Fruit fly (Drosophila melanogaster) whole organism, wandering third instar larva: Measurements from ENCODE around the gene Ets97D.

Source experiments
- Abd-B ChIP-seq: fragments of >200 bp; optimal IDR thresholded peaks from 2 replicates; lab custom pipeline; 2017; ENCODE audit warnings: missing biosample characterization, missing genetic modification characterization
- CG32264 ChIP-seq: fragments of 200-800 bp; sonication (Bioruptor generic); optimal IDR thresholded peaks from 2 replicates; lab custom pipeline; 2016; ENCODE audit warnings: missing biosample characterization, missing genetic modification characterization
- CG9705 ChIP-seq: fragments of 200-800 bp; sonication (Bioruptor generic); optimal IDR thresholded peaks from 2 replicates; lab custom pipeline; 2018; ENCODE audit warnings: missing biosample characterization, mild to moderate bottlenecking, missing genetic modification characterization
- CrebA ChIP-seq: fragments of 200-800 bp; sonication (Bioruptor generic); optimal IDR thresholded peaks from 2 replicates; lab custom pipeline; 2016; ENCODE audit warnings: missing biosample characterization, mild to moderate bottlenecking, missing genetic modification characterization, borderline replicate concordance
- Dfd ChIP-seq: fragments of >200 bp; optimal IDR thresholded peaks from 2 replicates; lab custom pipeline; 2017; ENCODE audit warnings: missing biosample characterization, missing genetic modification characterization
- Dif ChIP-seq: fragments of 200-275, 200-300 bp; sonication (Bioruptor generic); optimal IDR thresholded peaks from 2 replicates; lab custom pipeline; 2018; ENCODE audit warnings: missing biosample characterization, missing genetic modification characterization; ENCODE audit not compliant: partially characterized antibody
- GATAd ChIP-seq: sonication (Bioruptor generic); optimal IDR thresholded peaks from 2 replicates; lab custom pipeline; 2016; ENCODE audit warnings: missing biosample characterization, missing genetic modification characterization
- HLH106 ChIP-seq: fragments of 200-800 bp; optimal IDR thresholded peaks from 3 replicates; lab custom pipeline; 2019; ENCODE audit warnings: missing biosample characterization, mild to moderate bottlenecking, missing genetic modification characterization, moderate library complexity
- Hnf4 ChIP-seq: fragments of 200-800 bp; sonication (Bioruptor generic); optimal IDR thresholded peaks from 2 replicates; lab custom pipeline; 2016; ENCODE audit warnings: missing biosample characterization, mild to moderate bottlenecking, missing genetic modification characterization
- Hr78 ChIP-seq: fragments of >200 bp; optimal IDR thresholded peaks from 2 replicates; lab custom pipeline; 2017; ENCODE audit warnings: missing biosample characterization, missing genetic modification characterization
- Hr83 ChIP-seq: fragments of 200-300 bp; sonication (Bioruptor generic); optimal IDR thresholded peaks from 2 replicates; lab custom pipeline; 2016; ENCODE audit warnings: missing biosample characterization, mild to moderate bottlenecking, missing genetic modification characterization, moderate library complexity; ENCODE audit not compliant: poor library complexity, severe bottlenecking
- Jra ChIP-seq: sonication (Bioruptor generic); optimal IDR thresholded peaks from 2 replicates; lab custom pipeline; 2016; ENCODE audit warnings: missing biosample characterization, missing genetic modification characterization
- Mio ChIP-seq: sonication (Bioruptor generic); optimal IDR thresholded peaks from 2 replicates; lab custom pipeline; 2016; ENCODE audit warnings: missing biosample characterization, missing genetic modification characterization
- Myc ChIP-seq: fragments of >200 bp; optimal IDR thresholded peaks from 2 replicates; lab custom pipeline; 2017
- N ChIP-seq: fragments of >200 bp; optimal IDR thresholded peaks from 2 replicates; lab custom pipeline; 2018; ENCODE audit warnings: missing biosample characterization, missing external identifiers, missing genetic modification characterization
- OdsH ChIP-seq: fragments of 200-800 bp; sonication (Bioruptor generic); optimal IDR thresholded peaks from 2 replicates; lab custom pipeline; 2016; ENCODE audit warnings: missing biosample characterization, mild to moderate bottlenecking, missing genetic modification characterization
- Rel ChIP-seq, 2 experiments: fragments of 200-800 bp; sonication (Bioruptor generic) in 1 of 2; optimal IDR thresholded peaks; 2 replicates in 1 of 2; 3 replicates in 1 of 2; lab custom pipeline; 2016 to 2019; ENCODE audit warnings: mild to moderate bottlenecking in 2 of 2, missing biosample characterization in 2 of 2, missing genetic modification characterization in 2 of 2, moderate library complexity in 1 of 2
- Sp1 ChIP-seq: fragments of 200-800 bp; sonication (Bioruptor generic); optimal IDR thresholded peaks from 3 replicates; lab custom pipeline; 2019; ENCODE audit warnings: missing biosample characterization, mild to moderate bottlenecking, missing genetic modification characterization, moderate library complexity
- Vsx2 ChIP-seq: fragments of 200-300, 225-300 bp; sonication (Bioruptor generic); optimal IDR thresholded peaks from 2 replicates; lab custom pipeline; 2018; ENCODE audit warnings: missing biosample characterization, missing genetic modification characterization; ENCODE audit not compliant: partially characterized antibody
- br ChIP-seq: fragments of 200-800 bp; sonication (Bioruptor generic); optimal IDR thresholded peaks from 2 replicates; lab custom pipeline; 2016; ENCODE audit warnings: missing biosample characterization, missing genetic modification characterization
- brk ChIP-seq: fragments of 200-800 bp; sonication (Bioruptor generic); optimal IDR thresholded peaks from 2 replicates; lab custom pipeline; 2016; ENCODE audit warnings: missing biosample characterization, mild to moderate bottlenecking, missing genetic modification characterization
- dl ChIP-seq, 2 experiments: fragments of 175-275, 200-275 bp in 1 of 2; fragments of 200-275 bp in 1 of 2; sonication (Bioruptor generic); optimal IDR thresholded peaks; lab custom pipeline; 2018; ENCODE audit warnings: mild to moderate bottlenecking in 2 of 2, missing biosample characterization in 2 of 2, missing genetic modification characterization in 2 of 2, moderate library complexity in 2 of 2; ENCODE audit not compliant: partially characterized antibody in 2 of 2, insufficient read depth in 1 of 2
- dmrt93B ChIP-seq: fragments of 200-800 bp; sonication (Bioruptor generic); optimal IDR thresholded peaks from 2 replicates; lab custom pipeline; 2018; ENCODE audit warnings: missing biosample characterization, mild to moderate bottlenecking, missing genetic modification characterization
- dsf ChIP-seq: sonication (Bioruptor generic); optimal IDR thresholded peaks from 2 replicates; lab custom pipeline; 2016; ENCODE audit warnings: missing biosample characterization, missing genetic modification characterization, borderline replicate concordance
- ey ChIP-seq: fragments of 200-800 bp; sonication (Bioruptor generic); optimal IDR thresholded peaks from 2 replicates; lab custom pipeline; 2016; ENCODE audit warnings: missing biosample characterization, missing genetic modification characterization
- foxo ChIP-seq, 2 experiments: fragments of 200-800 bp; sonication (Bioruptor generic); optimal IDR thresholded peaks; 2 replicates in 1 of 2; 3 replicates in 1 of 2; lab custom pipeline; 2016 to 2017; ENCODE audit warnings: missing biosample characterization in 2 of 2, missing genetic modification characterization in 2 of 2
- fru ChIP-seq: fragments of 200-800 bp; sonication (Bioruptor generic); optimal IDR thresholded peaks from 3 replicates; lab custom pipeline; 2016; ENCODE audit warnings: missing biosample characterization, mild to moderate bottlenecking, missing genetic modification characterization
- h ChIP-seq: fragments of 200-800 bp; sonication (Bioruptor generic); optimal IDR thresholded peaks from 3 replicates; lab custom pipeline; 2016; ENCODE audit warnings: missing biosample characterization, mild to moderate bottlenecking, missing genetic modification characterization
- jim ChIP-seq: fragments of 175-275, 200-325 bp; sonication (Bioruptor generic); optimal IDR thresholded peaks from 2 replicates; lab custom pipeline; 2016; ENCODE audit warnings: missing biosample characterization, mild to moderate bottlenecking, missing genetic modification characterization
- lola ChIP-seq: fragments of >200 bp; optimal IDR thresholded peaks from 2 replicates; lab custom pipeline; 2017; ENCODE audit warnings: missing biosample characterization, missing genetic modification characterization
- pan ChIP-seq: fragments of >200 bp; optimal IDR thresholded peaks from 2 replicates; lab custom pipeline; 2017
- psq ChIP-seq: fragments of 200-800 bp; sonication (Bioruptor generic); optimal IDR thresholded peaks from 3 replicates; lab custom pipeline; 2017; ENCODE audit warnings: missing biosample characterization, mild to moderate bottlenecking, missing genetic modification characterization, moderate library complexity
- rgr ChIP-seq: fragments of 200-800 bp; sonication (Bioruptor generic); optimal IDR thresholded peaks from 3 replicates; lab custom pipeline; 2016; ENCODE audit warnings: missing biosample characterization, mild to moderate bottlenecking, missing genetic modification characterization
- sage ChIP-seq: fragments of 200-800 bp; sonication (Bioruptor generic); optimal IDR thresholded peaks from 2 replicates; lab custom pipeline; 2016; ENCODE audit warnings: missing biosample characterization, mild to moderate bottlenecking, missing genetic modification characterization
- sv ChIP-seq: fragments of 200-800 bp; sonication (Bioruptor generic); optimal IDR thresholded peaks from 3 replicates; lab custom pipeline; 2016; ENCODE audit warnings: missing biosample characterization, missing genetic modification characterization
- tai ChIP-seq: sonication (Bioruptor generic); optimal IDR thresholded peaks from 2 replicates; lab custom pipeline; 2016; ENCODE audit warnings: missing biosample characterization, missing genetic modification characterization
- usp ChIP-seq: fragments of >200 bp; optimal IDR thresholded peaks from 2 replicates; lab custom pipeline; 2017; ENCODE audit warnings: missing biosample characterization, missing genetic modification characterization
- woc ChIP-seq: sonication (Bioruptor generic); optimal IDR thresholded peaks from 2 replicates; lab custom pipeline; 2016; ENCODE audit warnings: missing biosample characterization, mild to moderate bottlenecking, missing genetic modification characterization

Ets97D gene

DNA sequence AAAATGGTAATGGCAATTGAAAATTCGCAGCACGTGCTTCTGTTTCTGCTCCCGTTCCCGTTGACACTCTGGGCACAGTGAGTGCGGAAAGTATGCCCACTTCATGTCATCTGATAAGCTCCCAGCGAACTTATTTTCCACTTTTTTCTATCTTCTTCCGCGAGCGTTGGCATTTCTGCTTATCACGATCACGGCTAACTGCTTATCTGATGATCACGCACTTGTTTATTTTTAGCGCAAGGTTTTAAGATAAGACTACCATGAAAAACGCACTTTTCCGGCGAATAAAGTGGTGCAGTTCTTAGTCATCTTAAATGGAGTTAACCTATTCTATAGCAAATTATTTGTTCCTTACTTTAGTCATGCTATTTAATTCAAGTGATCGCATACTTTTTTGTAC, 24.7 kb upstream of the Ets97D start:
- TF ChIP-seq dmrt93B (peak; percentile 14), dl (GFP tag; optimal IDR thresholded peaks at IDR 0.05; lab: Kevin White, UChicago; ENCODE audit: insufficient read depth in 1 of 2, partially characterized antibody in 2 of 2) (no peak), usp (no peak), ey (GFP tag; lab: Kevin White, UChicago) (peak; percentile 40), HLH106 (tag; lab: Kevin White, UChicago) (peak; percentile 24)

dm6 chr3R:26936501-26936900, 23.8 kb upstream of the Ets97D start:
- TF ChIP-seq HLH106 (tag; lab: Kevin White, UChicago) (no peak), rgr (GFP tag; lab: Kevin White, UChicago) (no peak), Rel (GFP tag; optimal IDR thresholded peaks at IDR 0.05; lab: Kevin White, UChicago) (no peak), Rel (tag; optimal IDR thresholded peaks at IDR 0.05; lab: Kevin White, UChicago) (no peak), dsf (no peak), Dif (GFP tag; lab: Kevin White, UChicago) (no peak)

- TF ChIP-seq ey (GFP tag; lab: Kevin White, UChicago), result no peak
- TF ChIP-seq foxo (GFP tag; optimal IDR thresholded peaks at IDR 0.05; lab: Kevin White, UChicago), result no peak
- TF ChIP-seq, all 38 proteins: peak for 0
Measured at dm6 chr3R:26935400-26935799, 22.7 kb upstream of the Ets97D start.

DNA sequence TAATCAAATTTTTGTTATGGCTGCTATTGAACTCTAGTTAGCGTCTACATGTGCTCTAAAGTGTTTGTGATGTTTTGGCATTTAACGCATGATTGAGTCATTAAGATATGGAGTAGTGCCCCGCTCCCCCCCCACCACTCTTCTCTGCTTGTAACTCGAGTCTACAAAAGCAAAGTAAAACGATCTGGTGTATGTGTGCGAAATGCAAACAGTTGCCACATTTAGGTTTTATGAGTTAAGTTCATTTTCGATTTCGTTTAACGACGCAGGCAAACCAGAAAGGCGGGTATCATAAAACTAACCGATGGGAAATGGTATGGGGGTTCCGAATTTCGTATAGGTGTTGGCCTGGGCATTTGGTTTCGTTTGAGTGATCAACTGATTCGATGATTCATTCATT, 21.8 kb upstream of the Ets97D start:
- TF ChIP-seq ey (GFP tag; lab: Kevin White, UChicago) (no peak), Vsx2 (GFP tag; lab: Kevin White, UChicago) (no peak), Rel (GFP tag; optimal IDR thresholded peaks at IDR 0.05; lab: Kevin White, UChicago) (no peak), Rel (tag; optimal IDR thresholded peaks at IDR 0.05; lab: Kevin White, UChicago) (no peak)

DNA sequence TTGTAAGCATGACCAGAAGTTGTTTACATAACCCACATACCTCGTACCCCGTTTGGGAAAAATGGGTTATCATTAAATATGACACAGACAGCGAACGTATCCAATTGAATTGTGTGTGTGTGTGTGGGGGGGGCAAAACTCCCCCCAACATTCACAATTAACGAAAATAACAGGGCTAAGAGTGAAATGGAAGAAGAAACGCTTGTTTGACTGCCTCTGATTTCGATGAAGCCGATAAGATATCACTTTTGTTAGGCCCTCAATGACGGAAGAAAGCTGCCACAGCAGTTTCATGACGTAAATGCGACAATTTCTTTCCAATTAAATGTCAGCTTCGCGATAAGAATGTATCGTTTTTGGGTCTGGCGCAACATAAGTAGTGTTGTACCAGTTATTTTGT, 21.2 kb upstream of the Ets97D start:
- TF ChIP-seq pan (lab: Kevin White, UChicago), result no peak
- no peak for TF ChIP-seq sage (GFP tag; lab: Kevin White, UChicago)

DNA sequence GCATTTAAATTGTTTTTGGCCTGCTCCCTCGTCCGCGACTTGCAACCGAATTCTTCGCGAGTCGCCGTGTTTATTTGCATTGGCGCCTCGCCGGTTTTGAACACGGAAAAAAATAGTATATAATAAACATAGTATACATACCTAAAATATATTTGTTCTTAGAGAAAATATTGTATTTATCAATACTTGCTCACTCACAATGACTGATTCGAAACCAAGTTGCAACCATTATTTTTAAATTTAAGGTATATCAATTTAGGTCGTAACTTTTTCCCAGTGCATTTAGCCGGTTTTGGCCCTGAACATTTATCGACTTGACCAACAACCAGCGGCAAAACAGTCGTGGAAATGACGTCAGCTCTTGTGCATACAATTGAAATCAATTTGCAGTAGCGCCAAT, 15.7 kb upstream of the Ets97D start:
- TF ChIP-seq CG9705 (GFP tag; lab: Kevin White, UChicago), result peak; percentile 77
- peak; percentile 95 for TF ChIP-seq rgr (GFP tag; lab: Kevin White, UChicago)
- TF ChIP-seq HLH106 (tag; lab: Kevin White, UChicago), result peak; percentile 82
- TF ChIP-seq Mio (GFP tag; lab: Kevin White, UChicago), result no peak
- TF ChIP-seq CG32264 (GFP tag; lab: Kevin White, UChicago), result peak; percentile 56
- peak; percentile 79 for TF ChIP-seq tai (GFP tag; lab: Kevin White, UChicago)
- peak; percentile 86 for TF ChIP-seq h (GFP tag; lab: Kevin White, UChicago)
- no peak for TF ChIP-seq Dif (GFP tag; lab: Kevin White, UChicago)
- TF ChIP-seq Sp1 (GFP tag; lab: Kevin White, UChicago), result peak; percentile 96
- peak; percentile 94 for TF ChIP-seq OdsH
- TF ChIP-seq br (GFP tag; lab: Kevin White, UChicago), result peak; percentile 81
- no peak for TF ChIP-seq jim (GFP tag; lab: Kevin White, UChicago)
- peak; percentile 74 for TF ChIP-seq Rel (GFP tag; optimal IDR thresholded peaks at IDR 0.05; lab: Kevin White, UChicago)
- peak; percentile 62 for TF ChIP-seq Rel (tag; optimal IDR thresholded peaks at IDR 0.05; lab: Kevin White, UChicago)
- TF ChIP-seq brk (GFP tag; lab: Kevin White, UChicago), result peak; percentile 88
- no peak for TF ChIP-seq Hr78 (GFP tag; lab: Kevin White, UChicago)
- TF ChIP-seq Hr83 (GFP tag; lab: Kevin White, UChicago), result peak; percentile 14
- no peak for TF ChIP-seq Myc
- peak; percentile 53 for TF ChIP-seq woc (GFP tag; lab: Kevin White, UChicago)
- TF ChIP-seq N (GFP tag; lab: Kevin White, UChicago), result no peak
- no peak for TF ChIP-seq usp
- peak; percentile 42 for TF ChIP-seq dsf
- peak in 1 of 2 experiments; percentile 74 for TF ChIP-seq foxo (GFP tag; optimal IDR thresholded peaks at IDR 0.05; lab: Kevin White, UChicago)
- TF ChIP-seq pan (lab: Kevin White, UChicago), result no peak
- no peak for TF ChIP-seq Abd-B (GFP tag; lab: Kevin White, UChicago)
- no peak for TF ChIP-seq Vsx2 (GFP tag; lab: Kevin White, UChicago)
- no peak for TF ChIP-seq lola (GFP tag; lab: Kevin White, UChicago)
- TF ChIP-seq Jra (GFP tag; lab: Kevin White, UChicago), result peak; percentile 38
- no peak for TF ChIP-seq sv (GFP tag; lab: Kevin White, UChicago)
- peak; percentile 77 for TF ChIP-seq Hnf4 (GFP tag; lab: Kevin White, UChicago)
- peak; percentile 76 for TF ChIP-seq fru (GFP tag; lab: Kevin White, UChicago)
- TF ChIP-seq CrebA (GFP tag; lab: Kevin White, UChicago), result no peak
- TF ChIP-seq psq (GFP tag; lab: Kevin White, UChicago), result peak; percentile 88
- no peak for TF ChIP-seq dl (GFP tag; optimal IDR thresholded peaks at IDR 0.05; lab: Kevin White, UChicago; ENCODE audit: insufficient read depth in 1 of 2, partially characterized antibody in 2 of 2)
- no peak for TF ChIP-seq Dfd (GFP tag; lab: Kevin White, UChicago)
- peak; percentile 84 for TF ChIP-seq ey (GFP tag; lab: Kevin White, UChicago)
- TF ChIP-seq GATAd (GFP tag; lab: Kevin White, UChicago), result no peak
